Worm (Caenorhabditis elegans): ENCODE data around the gene Y50E8A.12.

Y50E8A.12 gene

ce11 chrV:14832121-14832788 is 48.2 kb upstream of the Y50E8A.12 start (continued):
- TF ChIP-seq mef-2 (tag; optimal IDR thresholded peaks at IDR 0.05) (no peak), pax-3 (tag; optimal IDR thresholded peaks at IDR 0.05) (no peak), zag-1 (tag; optimal IDR thresholded peaks at IDR 0.05) (no peak), sox-4 (tag; optimal IDR thresholded peaks at IDR 0.05) (no peak), blmp-1 (tag; optimal IDR thresholded peaks at IDR 0.05) (no peak), ceh-8 (GFP tag; optimal IDR thresholded peaks at IDR 0.05) (no peak), ceh-90 (tag; optimal IDR thresholded peaks at IDR 0.05) (no peak), fkh-10 (GFP tag; optimal IDR thresholded peaks at IDR 0.05) (peak; percentile 59), snpc-4 (tag; optimal IDR thresholded peaks at IDR 0.05) (no peak)

ce11 chrV:14831460-14832120 is 47.6 kb upstream of the Y50E8A.12 start:
- no peak for TF ChIP-seq mef-2 (tag; optimal IDR thresholded peaks at IDR 0.05)
- no peak for TF ChIP-seq efl-1 (optimal IDR thresholded peaks at IDR 0.05)
- TF ChIP-seq efl-1 (GFP tag; optimal IDR thresholded peaks at IDR 0.05 in 1 of 2): peak in 1 of 2 experiments; percentile 31
- TF ChIP-seq unc-30 (tag; optimal IDR thresholded peaks at IDR 0.05): no peak
- TF ChIP-seq nhr-28 (tag; optimal IDR thresholded peaks at IDR 0.05): no peak
- no peak for TF ChIP-seq ztf-11 (tag; optimal IDR thresholded peaks at IDR 0.05)
- peak; percentile 2 for TF ChIP-seq snu-23 (GFP tag; optimal IDR thresholded peaks at IDR 0.05)
- no peak for TF ChIP-seq lin-13 (GFP tag; optimal IDR thresholded peaks at IDR 0.05)
- TF ChIP-seq aly-2 (tag; optimal IDR thresholded peaks at IDR 0.05): no peak
- no peak for TF ChIP-seq nhr-76 (tag; optimal IDR thresholded peaks at IDR 0.05)
- peak in 1 of 2 experiments; percentile 15 for TF ChIP-seq lin-35 (GFP tag; optimal IDR thresholded peaks at IDR 0.05)
- TF ChIP-seq elt-3 (tag; optimal IDR thresholded peaks at IDR 0.05): peak in 3 of 6 experiments; percentile 15 to 70 (median 55)
- TF ChIP-seq F16B12.6 (tag; optimal IDR thresholded peaks at IDR 0.05): no peak
- no peak for TF ChIP-seq nhr-84 (tag; optimal IDR thresholded peaks at IDR 0.05)
- no peak for TF ChIP-seq fkh-4 (tag; optimal IDR thresholded peaks at IDR 0.05; ENCODE audit: borderline replicate concordance)
- peak; percentile 16 for TF ChIP-seq nhr-47 (tag; optimal IDR thresholded peaks at IDR 0.05)
- no peak for TF ChIP-seq nhr-77 (tag; optimal IDR thresholded peaks at IDR 0.05)
- peak; percentile 1 for TF ChIP-seq xbp-1 (tag; optimal IDR thresholded peaks at IDR 0.05)
- no peak for TF ChIP-seq ets-5 (GFP tag; IDR thresholded peaks at IDR 0.05)
- TF ChIP-seq nhr-19 (GFP tag; conservative IDR thresholded peaks at IDR 0.05): peak; percentile 58
- no peak for TF ChIP-seq ceh-88 (GFP tag; IDR thresholded peaks at IDR 0.05)
- TF ChIP-seq egl-27 (tag; optimal IDR thresholded peaks at IDR 0.05): no peak
- TF ChIP-seq hpl-2 (GFP tag; optimal IDR thresholded peaks at IDR 0.05): no peak
- no peak for TF ChIP-seq tbx-2 (tag; optimal IDR thresholded peaks at IDR 0.05)
- TF ChIP-seq fkh-10 (GFP tag; optimal IDR thresholded peaks at IDR 0.05): no peak
- no peak for TF ChIP-seq zip-4 (GFP tag; optimal IDR thresholded peaks at IDR 0.05)
- peak; percentile 44 for TF ChIP-seq nhr-71 (tag; optimal IDR thresholded peaks at IDR 0.05)
- no peak for TF ChIP-seq nhr-11 (tag; optimal IDR thresholded peaks at IDR 0.05)
- TF ChIP-seq jun-1 (tag; optimal IDR thresholded peaks at IDR 0.05): no peak
- TF ChIP-seq ceh-63 (GFP tag; optimal IDR thresholded peaks at IDR 0.05): no peak
- TF ChIP-seq mdl-1 (tag; optimal IDR thresholded peaks at IDR 0.05): no peak
- peak; percentile 75 for TF ChIP-seq blmp-1 (tag; optimal IDR thresholded peaks at IDR 0.05)
- TF ChIP-seq sptf-1 (tag; optimal IDR thresholded peaks at IDR 0.05): no peak
- peak; percentile 62 for TF ChIP-seq lin-14 (GFP tag; optimal IDR thresholded peaks at IDR 0.05)
- no peak for TF ChIP-seq tlp-1 (tag; optimal IDR thresholded peaks at IDR 0.05)
- TF ChIP-seq unc-86 (tag; optimal IDR thresholded peaks at IDR 0.05): no peak
- TF ChIP-seq ceh-90 (tag; optimal IDR thresholded peaks at IDR 0.05): no peak
- peak; percentile 85 for TF ChIP-seq nhr-85 (tag)
- peak; percentile 35 for TF ChIP-seq ama-1 (optimal IDR thresholded peaks at IDR 0.05)
- TF ChIP-seq vab-15 (tag; optimal IDR thresholded peaks at IDR 0.05): no peak
- TF ChIP-seq ceh-8 (GFP tag; optimal IDR thresholded peaks at IDR 0.05): no peak
- TF ChIP-seq rnt-1 (tag; optimal IDR thresholded peaks at IDR 0.05): peak; percentile 31
- TF ChIP-seq unc-130 (tag; optimal IDR thresholded peaks at IDR 0.05): no peak
- TF ChIP-seq nhr-20 (tag; optimal IDR thresholded peaks at IDR 0.05): peak; percentile 36
